Fruit fly (Drosophila melanogaster): ENCODE results near the gene CG9636.

The CG9636 gene

DNA sequence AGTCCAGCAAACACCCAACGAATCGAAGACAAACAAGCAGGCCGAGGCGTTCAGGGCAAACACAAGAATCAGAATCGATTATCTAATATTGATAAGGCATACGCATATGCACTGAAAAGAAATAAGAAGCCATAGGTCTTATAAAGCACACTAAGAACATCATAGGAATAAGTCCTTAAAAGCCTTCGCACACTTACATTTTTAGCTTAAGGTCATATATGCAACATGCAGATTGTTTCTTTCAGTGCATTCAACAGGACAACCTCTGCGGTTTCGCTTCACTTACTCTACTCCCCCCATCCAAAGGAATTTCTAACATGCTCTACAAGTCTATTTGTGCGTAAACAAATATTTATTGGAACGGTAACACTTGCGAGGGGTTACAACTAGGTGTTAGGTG, 31.0 kb downstream of the CG9636 start (continued):
- peak; percentile 17 for TF ChIP-seq Abd-B (GFP tag; optimal IDR thresholded peaks at IDR 0.05)
- TF ChIP-seq en (GFP tag; optimal IDR thresholded peaks at IDR 0.05) = no peak
- peak; percentile 62 for TF ChIP-seq CG2875 (GFP tag; optimal IDR thresholded peaks at IDR 0.05)
- TF ChIP-seq CG17328 (GFP tag; IDR thresholded peaks at IDR 0.05) = peak; percentile 72
- TF ChIP-seq sna (GFP tag; IDR thresholded peaks at IDR 0.05; ENCODE audit: partially characterized antibody) = no peak
- TF ChIP-seq chm (GFP tag; IDR thresholded peaks at IDR 0.05) = peak; percentile 84
- TF ChIP-seq chinmo (GFP tag; IDR thresholded peaks at IDR 0.05; ENCODE audit: partially characterized antibody) = no peak
- peak; percentile 55 for TF ChIP-seq CG11504 (tag; optimal IDR thresholded peaks at IDR 0.05)
- TF ChIP-seq stwl (tag; optimal IDR thresholded peaks at IDR 0.05) = no peak
- TF ChIP-seq Gsc (GFP tag; IDR thresholded peaks at IDR 0.05) = peak; percentile 38; the same call in 1 of the 2 replicates
- TF ChIP-seq CG2120 (GFP tag; optimal IDR thresholded peaks at IDR 0.05) = no peak
- TF ChIP-seq CG3281 (GFP tag; optimal IDR thresholded peaks at IDR 0.05) = no peak
- TF ChIP-seq CG2712 (tag; optimal IDR thresholded peaks at IDR 0.05) = peak; percentile 77
- no peak for TF ChIP-seq CG10565 (GFP tag; optimal IDR thresholded peaks at IDR 0.05)
- no peak for TF ChIP-seq Neu2 (GFP tag; optimal IDR thresholded peaks at IDR 0.05; ENCODE audit: borderline replicate concordance)
- TF ChIP-seq Oli (tag; optimal IDR thresholded peaks at IDR 0.05) = peak; percentile 56
- peak; percentile 52 for TF ChIP-seq shn (GFP tag; optimal IDR thresholded peaks at IDR 0.05)
- TF ChIP-seq salm (tag; optimal IDR thresholded peaks at IDR 0.05) = peak; percentile 51
- peak; percentile 51 for TF ChIP-seq ash1 (GFP tag; optimal IDR thresholded peaks at IDR 0.05)
- peak; percentile 14 for TF ChIP-seq pum (GFP tag; optimal IDR thresholded peaks at IDR 0.05)
- TF ChIP-seq CG2199 (GFP tag; IDR thresholded peaks at IDR 0.05) = 0 out of 3 replicates have a peak, but pooled peaks have one; percentile 45
- peak; percentile 52 for TF ChIP-seq Xbp1 (GFP tag; optimal IDR thresholded peaks at IDR 0.05)
- no peak for TF ChIP-seq CG10543 (GFP tag; optimal IDR thresholded peaks at IDR 0.05)
- TF ChIP-seq CG15073 (GFP tag; optimal IDR thresholded peaks at IDR 0.05) = no peak
- TF ChIP-seq Lhr (GFP tag; optimal IDR thresholded peaks at IDR 0.05) = peak; percentile 10
- TF ChIP-seq sens-2 (GFP tag; IDR thresholded peaks at IDR 0.05) = peak; percentile 67
- TF ChIP-seq Hr51 (GFP tag; optimal IDR thresholded peaks at IDR 0.05) = peak; percentile 16 to 22
- TF ChIP-seq CG32532 (GFP tag; IDR thresholded peaks at IDR 0.05) = peak; percentile 40; the same call in 1 of the 2 replicates
- TF ChIP-seq slp2 (GFP tag; optimal IDR thresholded peaks at IDR 0.05) = peak; percentile 41
- TF ChIP-seq tap (tag; optimal IDR thresholded peaks at IDR 0.05) = no peak
- TF ChIP-seq CG16813 (GFP tag; IDR thresholded peaks at IDR 0.05; ENCODE audit: partially characterized antibody) = no peak
- TF ChIP-seq pho (GFP tag; optimal IDR thresholded peaks at IDR 0.05) = no peak
- no peak for TF ChIP-seq gcm2 (GFP tag; optimal IDR thresholded peaks at IDR 0.05)
- TF ChIP-seq Bgb (GFP tag; IDR thresholded peaks at IDR 0.05; ENCODE audit: partially characterized antibody) = no peak
- TF ChIP-seq HLH54F (GFP tag; optimal IDR thresholded peaks at IDR 0.05) = peak; percentile 28
- TF ChIP-seq HmgD (GFP tag; optimal IDR thresholded peaks at IDR 0.05) = no peak
- no peak for TF ChIP-seq CG12219 (GFP tag; optimal IDR thresholded peaks at IDR 0.05)
- TF ChIP-seq CG30431 (GFP tag; optimal IDR thresholded peaks at IDR 0.05) = peak; percentile 48
- TF ChIP-seq CG6254 (GFP tag; optimal IDR thresholded peaks at IDR 0.05) = peak; percentile 59
- peak; percentile 21 for TF ChIP-seq CG17186 (GFP tag; optimal IDR thresholded peaks at IDR 0.05)
- peak; percentile 0 for TF ChIP-seq Meics (GFP tag; optimal IDR thresholded peaks at IDR 0.05)
- no peak for TF ChIP-seq insv (GFP tag; optimal IDR thresholded peaks at IDR 0.05)
- TF ChIP-seq her (GFP tag; optimal IDR thresholded peaks at IDR 0.05) = peak; percentile 24
- peak; percentile 39 for TF ChIP-seq CG1647 (GFP tag; optimal IDR thresholded peaks at IDR 0.05)
- TF ChIP-seq odd (GFP tag; optimal IDR thresholded peaks at IDR 0.05) = no peak
- peak; percentile 22 for TF ChIP-seq ATbp (GFP tag; optimal IDR thresholded peaks at IDR 0.05)
- peak; percentile 46; the same call in 2 of the 3 replicates for TF ChIP-seq CG34422 (GFP tag; IDR thresholded peaks at IDR 0.05)
- peak; percentile 54; the same call in 1 of the 3 replicates for TF ChIP-seq Optix (GFP tag; IDR thresholded peaks at IDR 0.05)
- TF ChIP-seq CG1603 (tag; optimal IDR thresholded peaks at IDR 0.05) = peak; percentile 75
- no peak for TF ChIP-seq hth (optimal IDR thresholded peaks at IDR 0.05)

Data from whole organism, embryonic.